Worm (Caenorhabditis elegans) whole organism, L1 larva: ENCODE data around the gene C49A9.3.
A peak's percentile ranks its signal among the peaks of the same experiment; 100 is the strongest.

Experiments
- C04F5.9 ChIP-seq: sonication (generic microtip); optimal IDR thresholded peaks from 2 replicates; lab custom pipeline; 2016; ENCODE audit warnings: missing genetic modification characterization, missing compliant biosample characterization
- C34B4.2 ChIP-seq: sonication (generic microtip); optimal IDR thresholded peaks from 2 replicates; lab custom pipeline; 2017; ENCODE audit warnings: mild to moderate bottlenecking, missing genetic modification characterization, missing compliant biosample characterization
- F16B12.6 ChIP-seq: fragments of 150-350 bp; optimal IDR thresholded peaks from 2 replicates; lab custom pipeline; 2014; ENCODE audit warnings: missing biosample characterization, missing genetic modification characterization
- aha-1 ChIP-seq: fragments of 150-350 bp; optimal IDR thresholded peaks from 2 replicates; lab custom pipeline; 2014; ENCODE audit warnings: missing biosample characterization, missing genetic modification characterization
- ama-1 ChIP-seq: fragments of 150-350 bp; optimal IDR thresholded peaks from 2 replicates; lab custom pipeline; 2014
- ceh-88 ChIP-seq: fragments of 200-800 bp; sonication (Bioruptor generic); IDR thresholded peaks from 2 replicates; pipeline ENCODE4 v1.3.6; 2022; ENCODE audit warnings: missing genetic modification characterization, missing compliant biosample characterization
- efl-1 ChIP-seq, 4 experiments: fragments of 150-350 bp; optimal IDR thresholded peaks in 3 of 4; peaks in 1 of 4; 1 replicate in 1 of 4; 2 replicates in 3 of 4; lab custom pipeline; 2014; ENCODE audit warnings: missing biosample characterization in 2 of 4, missing genetic modification characterization in 2 of 4, missing genetic modification reagents in 2 of 4
- egl-27 ChIP-seq, 2 experiments: fragments of 150-350 bp in 1 of 2; sonication (generic microtip); optimal IDR thresholded peaks; 3 replicates each; lab custom pipeline; 2017 to 2018; ENCODE audit warnings: missing biosample characterization in 2 of 2, missing genetic modification characterization in 2 of 2, missing genetic modification reagents in 2 of 2
- elt-2 ChIP-seq: sonication (generic microtip); optimal IDR thresholded peaks from 2 replicates; lab custom pipeline; 2016; ENCODE audit warnings: missing genetic modification characterization, mild to moderate bottlenecking, inconsistent platforms, missing compliant biosample characterization, missing genetic modification reagents
- elt-3 ChIP-seq, 6 experiments: fragments of 150-350 bp in 1 of 6; sonication (generic microtip); optimal IDR thresholded peaks; 2 replicates each; lab custom pipeline; 2017 to 2018; ENCODE audit warnings: missing biosample characterization in 6 of 6, missing genetic modification characterization in 6 of 6, inconsistent platforms in 1 of 6
- ets-5 ChIP-seq: fragments of 200-800 bp; sonication (Bioruptor generic); IDR thresholded peaks from 2 replicates; pipeline ENCODE4 v1.3.6; 2022; ENCODE audit warnings: missing genetic modification characterization, missing compliant biosample characterization
- fkh-4 ChIP-seq: sonication (generic microtip); optimal IDR thresholded peaks from 2 replicates; lab custom pipeline; 2016; ENCODE audit warnings: missing compliant biosample characterization, missing genetic modification characterization, borderline replicate concordance
- fkh-8 ChIP-seq: sonication (generic microtip); optimal IDR thresholded peaks from 2 replicates; lab custom pipeline; 2016; ENCODE audit warnings: mild to moderate bottlenecking, missing genetic modification characterization, missing compliant biosample characterization
- grh-1 ChIP-seq: fragments of 200-800 bp; sonication (Bioruptor generic); IDR thresholded peaks from 2 replicates; pipeline ENCODE4 v1.3.6; 2022; ENCODE audit warnings: missing genetic modification reagents, missing genetic modification characterization, missing compliant biosample characterization
- hlh-17 ChIP-seq: fragments of 200-800 bp; sonication (Bioruptor generic); optimal IDR thresholded peaks from 2 replicates; lab custom pipeline; 2018; ENCODE audit warnings: missing genetic modification characterization, mild to moderate bottlenecking, missing compliant biosample characterization, moderate library complexity, borderline replicate concordance
- hpl-2 ChIP-seq: fragments of 150-350 bp; optimal IDR thresholded peaks from 2 replicates; lab custom pipeline; 2014; ENCODE audit warnings: missing biosample characterization, missing genetic modification reagents, missing genetic modification characterization
- isw-1 ChIP-seq: fragments of 200-800 bp; sonication (Bioruptor generic); IDR thresholded peaks from 2 replicates; pipeline ENCODE4 v1.3.6; 2022; ENCODE audit warnings: missing genetic modification characterization, missing compliant biosample characterization
- jun-1 ChIP-seq: fragments of 150-350 bp; optimal IDR thresholded peaks from 2 replicates; lab custom pipeline; 2014; ENCODE audit warnings: missing biosample characterization, missing genetic modification reagents, missing genetic modification characterization
- lin-39 ChIP-seq: fragments of 150-350 bp; optimal IDR thresholded peaks from 2 replicates; lab custom pipeline; 2014; ENCODE audit warnings: missing biosample characterization, missing genetic modification reagents, missing genetic modification characterization
- nhr-11 ChIP-seq: fragments of 150-350 bp; optimal IDR thresholded peaks from 2 replicates; lab custom pipeline; 2014; ENCODE audit warnings: missing biosample characterization, missing genetic modification characterization
- nhr-19 ChIP-seq: fragments of 200-800 bp; sonication (Bioruptor generic); conservative IDR thresholded peaks from 2 replicates; pipeline ENCODE4 v1.3.6; 2022; ENCODE audit warnings: missing genetic modification characterization, missing compliant biosample characterization
- nhr-28 ChIP-seq: fragments of 150-350 bp; optimal IDR thresholded peaks from 2 replicates; lab custom pipeline; 2014; ENCODE audit warnings: missing biosample characterization, missing genetic modification characterization
- nhr-47 ChIP-seq: sonication (generic microtip); optimal IDR thresholded peaks from 2 replicates; lab custom pipeline; 2016; ENCODE audit warnings: mild to moderate bottlenecking, missing genetic modification characterization, moderate library complexity, missing compliant biosample characterization
- nhr-71 ChIP-seq: sonication (generic microtip); optimal IDR thresholded peaks from 2 replicates; lab custom pipeline; 2016; ENCODE audit warnings: mild to moderate bottlenecking, missing genetic modification characterization, moderate library complexity, missing compliant biosample characterization
- nhr-76 ChIP-seq: sonication (generic microtip); optimal IDR thresholded peaks from 2 replicates; lab custom pipeline; 2017; ENCODE audit warnings: missing biosample characterization, missing genetic modification characterization
- nhr-77 ChIP-seq: fragments of 150-350 bp; optimal IDR thresholded peaks from 2 replicates; lab custom pipeline; 2014; ENCODE audit warnings: missing biosample characterization, missing genetic modification characterization
- nhr-84 ChIP-seq: sonication (generic microtip); optimal IDR thresholded peaks from 2 replicates; lab custom pipeline; 2017; ENCODE audit warnings: missing biosample characterization, missing genetic modification characterization
- nhr-85 ChIP-seq: sonication (generic microtip); peaks from one replicate; lab custom pipeline; 2016; ENCODE audit warnings: missing genetic modification characterization, inconsistent platforms, missing compliant biosample characterization
- nhr-90 ChIP-seq: sonication (generic microtip); optimal IDR thresholded peaks from 2 replicates; lab custom pipeline; 2016; ENCODE audit warnings: mild to moderate bottlenecking, missing genetic modification characterization, missing compliant biosample characterization; ENCODE audit not compliant: poor library complexity
- pag-3 ChIP-seq: sonication (generic microtip); optimal IDR thresholded peaks from 2 replicates; lab custom pipeline; 2017; ENCODE audit warnings: missing genetic modification characterization, mild to moderate bottlenecking, missing compliant biosample characterization, antibody characterized with exemption, borderline replicate concordance; ENCODE audit not compliant: insufficient read depth
- pax-3 ChIP-seq: fragments of 200-800 bp; sonication (Bioruptor generic); optimal IDR thresholded peaks from 2 replicates; lab custom pipeline; 2018; ENCODE audit warnings: mild to moderate bottlenecking, missing genetic modification characterization, moderate library complexity, missing compliant biosample characterization
- snpc-4 ChIP-seq: fragments of 150-350 bp; optimal IDR thresholded peaks from 2 replicates; lab custom pipeline; 2014; ENCODE audit warnings: missing biosample characterization, missing genetic modification characterization
- sptf-1 ChIP-seq: fragments of 150-350 bp; optimal IDR thresholded peaks from 2 replicates; lab custom pipeline; 2014; ENCODE audit warnings: missing biosample characterization, missing genetic modification characterization
- swsn-7 ChIP-seq: sonication (generic microtip); optimal IDR thresholded peaks from 2 replicates; lab custom pipeline; 2016; ENCODE audit warnings: missing genetic modification characterization, missing compliant biosample characterization
- tbx-2 ChIP-seq: sonication (generic microtip); optimal IDR thresholded peaks from 2 replicates; lab custom pipeline; 2016; ENCODE audit warnings: missing genetic modification characterization, missing compliant biosample characterization
- tlp-1 ChIP-seq: fragments of 150-350 bp; optimal IDR thresholded peaks from 2 replicates; lab custom pipeline; 2014; ENCODE audit warnings: missing biosample characterization, missing genetic modification characterization
- unc-30 ChIP-seq: sonication (generic microtip); optimal IDR thresholded peaks from 2 replicates; lab custom pipeline; 2017; ENCODE audit warnings: missing biosample characterization, missing genetic modification characterization
- unc-98 ChIP-seq: fragments of 200-800 bp; sonication (Bioruptor generic); IDR thresholded peaks from 2 replicates; pipeline ENCODE4 v1.3.6; 2022; ENCODE audit warnings: missing genetic modification characterization, missing compliant biosample characterization
- zag-1 ChIP-seq: fragments of 150-350 bp; optimal IDR thresholded peaks from 2 replicates; lab custom pipeline; 2014; ENCODE audit warnings: missing biosample characterization, missing genetic modification characterization
- zip-4 ChIP-seq: fragments of 200-800 bp; sonication (Bioruptor generic); optimal IDR thresholded peaks from 2 replicates; lab custom pipeline; 2018; ENCODE audit warnings: mild to moderate bottlenecking, missing genetic modification characterization, moderate library complexity, missing compliant biosample characterization
- ztf-11 ChIP-seq, 2 experiments: sonication (generic microtip); optimal IDR thresholded peaks; 2 replicates each; lab custom pipeline; 2016 to 2017; ENCODE audit warnings: missing genetic modification characterization in 2 of 2, missing biosample characterization in 1 of 2, missing compliant biosample characterization in 1 of 2
- ztf-4 ChIP-seq: fragments of 150-350 bp; optimal IDR thresholded peaks from 2 replicates; lab custom pipeline; 2014; ENCODE audit warnings: missing biosample characterization, missing genetic modification characterization

Gene C49A9.3

ce11 chrIV:6225143-6225542, 3.3 kb downstream of the C49A9.3 start, which contains the start of gene C49A9.2:
TSS of gene C49A9.2 (plus strand) at chrIV:6225443.
- TF ChIP-seq C04F5.9 (tag; lab: Kevin White, UChicago) (no peak), elt-3 (tag; optimal IDR thresholded peaks at IDR 0.05; lab: Kevin White, UChicago) (no peak), unc-30 (no peak), fkh-4 (tag; lab: Kevin White, UChicago) (no peak), zag-1 (tag; lab: Kevin White, UChicago) (no peak), ama-1 (lab: Kevin White, UChicago) (no peak), hlh-17 (GFP tag; lab: Kevin White, UChicago) (no peak), nhr-71 (tag; lab: Kevin White, UChicago) (no peak), egl-27 (tag; optimal IDR thresholded peaks at IDR 0.05; lab: Kevin White, UChicago) (no peak), pag-3 (no peak), zip-4 (GFP tag; lab: Kevin White, UChicago) (no peak), nhr-76 (tag; lab: Kevin White, UChicago) (no peak), fkh-8 (tag; lab: Kevin White, UChicago) (no peak), nhr-28 (tag; lab: Kevin White, UChicago) (no peak), snpc-4 (tag; lab: Kevin White, UChicago) (no peak), sptf-1 (no peak), ztf-11 (tag; optimal IDR thresholded peaks at IDR 0.05; lab: Kevin White, UChicago) (no peak), ets-5 (no peak), grh-1 (GFP tag; lab: Robert Waterston, UW) (no peak)

- no peak for TF ChIP-seq pax-3
- no peak for TF ChIP-seq isw-1 (GFP tag; lab: Robert Waterston, UW)
Measured at ce11 chrIV:6227974-6228373, 6.1 kb downstream of the C49A9.3 start, which contains the start of gene C49A9.1. TSS of gene C49A9.1 (plus strand) at chrIV:6228190.

DNA sequence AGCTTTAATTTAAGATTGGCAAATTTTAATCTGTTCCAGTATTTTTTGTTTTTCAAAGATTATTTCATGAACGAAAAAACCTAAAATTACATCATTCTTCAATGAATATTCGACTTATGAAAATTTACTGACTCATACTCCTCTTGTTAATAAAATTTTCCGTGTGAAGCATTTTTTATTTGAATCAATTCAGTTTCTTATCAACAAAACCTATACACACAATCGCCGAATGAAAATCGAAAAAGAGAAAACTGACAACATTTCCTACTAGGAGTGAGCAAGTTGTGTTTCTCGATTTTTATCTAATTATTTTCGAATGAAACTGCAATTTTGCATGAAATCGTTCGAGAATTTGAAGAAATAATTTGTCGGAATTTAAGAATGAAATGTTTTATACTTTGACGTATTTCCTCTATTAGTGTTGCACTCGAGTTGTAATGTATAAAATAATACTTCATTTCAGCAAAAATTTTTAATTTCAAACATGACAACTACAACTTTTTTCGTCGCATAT, 8.7 kb downstream of the C49A9.3 start, which contains the start of gene F58F9.4:
Gene F58F9.4 (plus strand): TSS at position 464 of the 514 bp plus-strand sequence.
- TF ChIP-seq hlh-17 (GFP tag; lab: Kevin White, UChicago) (no peak), unc-30 (no peak), nhr-90 (tag; lab: Kevin White, UChicago) (no peak), jun-1 (no peak), unc-98 (no peak), nhr-84 (no peak), nhr-47 (tag; lab: Kevin White, UChicago) (no peak), nhr-77 (tag; lab: Kevin White, UChicago) (no peak), tlp-1 (tag; lab: Kevin White, UChicago) (no peak)

DNA sequence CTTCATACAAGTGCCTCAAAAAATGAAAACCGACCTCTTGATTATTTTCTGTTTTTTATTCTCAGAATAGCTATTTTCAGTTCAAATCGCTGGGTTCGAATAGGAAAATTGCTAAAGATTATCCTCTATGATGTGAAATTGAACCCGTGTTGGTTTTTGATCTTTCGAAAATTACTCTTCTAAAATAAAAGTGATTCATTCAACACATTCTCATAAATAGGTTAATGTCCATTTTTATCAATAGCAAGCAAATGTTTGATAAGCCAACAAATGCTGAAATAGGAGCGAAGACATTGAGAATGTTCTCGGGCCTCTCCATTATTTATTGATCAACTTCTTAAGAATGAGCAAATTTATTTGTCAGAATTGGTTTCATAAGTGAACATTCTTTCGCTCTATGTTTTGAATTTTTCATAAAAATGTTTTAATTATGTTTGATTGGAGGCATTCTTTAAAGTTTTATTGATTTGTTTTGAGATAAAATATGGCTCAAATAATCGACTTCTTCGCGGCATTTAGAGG, 10.9 kb downstream of the C49A9.3 start, which contains the start of gene F58F9.3:
Gene F58F9.3 (plus strand): TSS at position 472 of the 522 bp plus-strand sequence.
- TF ChIP-seq hpl-2 (GFP tag; lab: Kevin White, UChicago) (no peak), lin-39 (no peak), nhr-47 (tag; lab: Kevin White, UChicago) (no peak), elt-2 (tag; lab: Kevin White, UChicago) (peak; percentile 1)

ce11 chrIV:6237508-6238227, 15.8 kb downstream of the C49A9.3 start, which contains the start of the genes F58F9.6 and F58F9.8:
TSS of gene F58F9.6 (minus strand) at chrIV:6237608.
TSS of gene F58F9.8 (plus strand) at chrIV:6238177.
- TF ChIP-seq F16B12.6 (tag; lab: Kevin White, UChicago) (no peak), swsn-7 (tag; lab: Kevin White, UChicago) (no peak), nhr-19 (no peak), tbx-2 (tag; lab: Kevin White, UChicago) (no peak), C34B4.2 (tag; lab: Kevin White, UChicago) (no peak), nhr-85 (peak; percentile 22), nhr-11 (tag; lab: Kevin White, UChicago) (no peak), ceh-88 (GFP tag; lab: Robert Waterston, UW) (no peak), lin-39 (no peak), nhr-71 (tag; lab: Kevin White, UChicago) (no peak), aha-1 (tag; lab: Kevin White, UChicago) (no peak), efl-1 (optimal IDR thresholded peaks at IDR 0.05; lab: Kevin White, UChicago) (no peak), efl-1 (GFP tag; optimal IDR thresholded peaks at IDR 0.05 in 1 of 2; lab: Kevin White, UChicago) (peak in 1 of 2 experiments; percentile 83), ztf-4 (tag; lab: Kevin White, UChicago) (no peak)
